Fruit fly (Drosophila melanogaster) whole organism, embryonic: ENCODE measurements around the gene CG14805.

Experiments
- Abd-B ChIP-seq: fragments of 200-800 bp; sonication (Bioruptor generic); optimal IDR thresholded peaks from 2 replicates; lab custom pipeline; 2018; ENCODE audit warnings: missing biosample characterization, mild to moderate bottlenecking, missing genetic modification characterization, moderate library complexity
- Ada2b ChIP-seq: fragments of 200-800 bp; sonication (Bioruptor generic); IDR thresholded peaks from 2 replicates; pipeline ENCODE4 v1.3.6; 2022; ENCODE audit warnings: missing biosample characterization, missing genetic modification characterization
- CG10431 ChIP-seq: fragments of 200-800 bp; sonication (Bioruptor generic); optimal IDR thresholded peaks from 3 replicates; lab custom pipeline; 2018; ENCODE audit warnings: missing biosample characterization, mild to moderate bottlenecking, missing genetic modification characterization
- CG10654 ChIP-seq: fragments of 200-800 bp; sonication (Bioruptor generic); optimal IDR thresholded peaks from 2 replicates; lab custom pipeline; 2016; ENCODE audit warnings: missing biosample characterization, missing genetic modification characterization
- CG11093 ChIP-seq: fragments of 200-800 bp; sonication (Bioruptor generic); IDR thresholded peaks from 3 replicates; pipeline ENCODE4 v1.3.6; 2022; ENCODE audit warnings: missing biosample characterization, missing genetic modification characterization
- CG11695 ChIP-seq: fragments of 200-800 bp; sonication (Bioruptor generic); IDR thresholded peaks from 3 replicates; pipeline ENCODE4 v1.3.6; 2022; ENCODE audit warnings: missing biosample characterization, missing genetic modification characterization
- CG12299 ChIP-seq: fragments of 200-800 bp; sonication (Bioruptor generic); optimal IDR thresholded peaks from 2 replicates; lab custom pipeline; 2018; ENCODE audit warnings: missing biosample characterization, mild to moderate bottlenecking, missing genetic modification characterization
- CG14014 ChIP-seq: fragments of 200-800 bp; sonication (Bioruptor generic); IDR thresholded peaks from 2 replicates; pipeline ENCODE4 v1.3.6; 2022; ENCODE audit warnings: missing biosample characterization, missing genetic modification characterization
- CG15601 ChIP-seq: fragments of 200-800 bp; sonication (Bioruptor generic); optimal IDR thresholded peaks from 3 replicates; lab custom pipeline; 2019; ENCODE audit warnings: missing biosample characterization, mild to moderate bottlenecking, missing genetic modification characterization, moderate library complexity
- CG17802 ChIP-seq: fragments of 200-800 bp; sonication (Bioruptor generic); optimal IDR thresholded peaks from 2 replicates; lab custom pipeline; 2018; ENCODE audit warnings: missing biosample characterization, mild to moderate bottlenecking, missing genetic modification characterization, moderate library complexity
- CG18262 ChIP-seq: fragments of 200-800 bp; optimal IDR thresholded peaks from 3 replicates; lab custom pipeline; 2019; ENCODE audit warnings: missing biosample characterization, mild to moderate bottlenecking, missing genetic modification characterization, moderate library complexity
- CG2120 ChIP-seq: fragments of 200-800 bp; sonication (Bioruptor generic); optimal IDR thresholded peaks from 3 replicates; lab custom pipeline; 2016; ENCODE audit warnings: missing biosample characterization, missing genetic modification characterization
- CG31365 ChIP-seq: fragments of 200-800 bp; sonication (Bioruptor generic); optimal IDR thresholded peaks from 2 replicates; lab custom pipeline; 2018; ENCODE audit warnings: missing biosample characterization, mild to moderate bottlenecking, missing genetic modification characterization
- CG3407 ChIP-seq: fragments of 200-800 bp; sonication (Bioruptor generic); optimal IDR thresholded peaks from 2 replicates; lab custom pipeline; 2018; ENCODE audit warnings: missing biosample characterization, mild to moderate bottlenecking, missing genetic modification characterization
- CG4282 ChIP-seq: fragments of 200-800 bp; sonication (Bioruptor generic); optimal IDR thresholded peaks from 2 replicates; lab custom pipeline; 2016; ENCODE audit warnings: missing biosample characterization, missing genetic modification characterization
- CG8359 ChIP-seq: fragments of 200-800 bp; sonication (Bioruptor generic); optimal IDR thresholded peaks from 2 replicates; lab custom pipeline; 2017; ENCODE audit warnings: missing biosample characterization, mild to moderate bottlenecking, missing genetic modification characterization, borderline replicate concordance
- CG9215 ChIP-seq: fragments of 200-800 bp; sonication (Bioruptor generic); IDR thresholded peaks from 2 replicates; pipeline ENCODE4 v1.3.6; 2022; ENCODE audit warnings: missing biosample characterization, missing genetic modification characterization
- CG9609 ChIP-seq: fragments of 200-800 bp; sonication (Bioruptor generic); optimal IDR thresholded peaks from 3 replicates; lab custom pipeline; 2016; ENCODE audit warnings: missing biosample characterization, missing genetic modification characterization
- CrebB ChIP-seq: fragments of 200-800 bp; sonication (Bioruptor generic); optimal IDR thresholded peaks from 3 replicates; lab custom pipeline; 2018; ENCODE audit warnings: missing biosample characterization, mild to moderate bottlenecking, missing genetic modification characterization
- Dek ChIP-seq: fragments of 200-800 bp; sonication (Bioruptor generic); optimal IDR thresholded peaks from 3 replicates; lab custom pipeline; 2019; ENCODE audit warnings: missing biosample characterization, mild to moderate bottlenecking, missing genetic modification characterization, moderate library complexity
- Fer1 ChIP-seq: fragments of 200-800 bp; sonication (Bioruptor generic); optimal IDR thresholded peaks from 2 replicates; lab custom pipeline; 2017; ENCODE audit warnings: missing biosample characterization, mild to moderate bottlenecking, missing genetic modification characterization
- Jarid2 ChIP-seq: fragments of 200-800 bp; sonication (Bioruptor generic); optimal IDR thresholded peaks from 3 replicates; lab custom pipeline; 2017; ENCODE audit warnings: mild to moderate bottlenecking, missing biosample characterization, missing genetic modification reagents, missing genetic modification characterization
- Lhr ChIP-seq: fragments of 200-800 bp; sonication (Bioruptor generic); optimal IDR thresholded peaks from 3 replicates; lab custom pipeline; 2017; ENCODE audit warnings: mild to moderate bottlenecking, missing biosample characterization, missing genetic modification reagents, missing genetic modification characterization
- Lim3 ChIP-seq: fragments of 200-800 bp; sonication (Bioruptor generic); IDR thresholded peaks from 2 replicates; pipeline ENCODE4 v1.3.6; 2022; ENCODE audit warnings: missing biosample characterization, missing genetic modification characterization
- Poxn ChIP-seq: fragments of 200-800 bp; sonication (Bioruptor generic); IDR thresholded peaks from 2 replicates; pipeline ENCODE4 v1.3.6; 2022; ENCODE audit warnings: missing biosample characterization, missing genetic modification characterization
- Sry-β ChIP-seq: fragments of 200-800 bp; sonication (Bioruptor generic); optimal IDR thresholded peaks from 2 replicates; lab custom pipeline; 2018; ENCODE audit warnings: missing biosample characterization, mild to moderate bottlenecking, missing genetic modification characterization, moderate library complexity
- Ssrp ChIP-seq: fragments of 200-800 bp; sonication (Bioruptor generic); optimal IDR thresholded peaks from 2 replicates; lab custom pipeline; 2018; ENCODE audit warnings: missing biosample characterization, mild to moderate bottlenecking, missing genetic modification characterization, moderate library complexity
- Stat92E ChIP-seq, 3 experiments: fragments of >200 bp in 2 of 3; fragments of 200-800 bp in 1 of 3; sonication (Bioruptor generic) in 1 of 3; optimal IDR thresholded peaks; 2 replicates each; lab custom pipeline; 2017 to 2019; ENCODE audit warnings: missing biosample characterization in 3 of 3, missing genetic modification characterization in 3 of 3, mild to moderate bottlenecking in 1 of 3, moderate library complexity in 1 of 3
- Xrp1 ChIP-seq: fragments of 200-800 bp; sonication (Bioruptor generic); IDR thresholded peaks from 2 replicates; pipeline ENCODE4 v1.3.6; 2022; ENCODE audit warnings: missing biosample characterization, missing genetic modification characterization
- al ChIP-seq: fragments of 200-800 bp; sonication (Bioruptor generic); IDR thresholded peaks from 2 replicates; pipeline ENCODE4 v1.3.6; 2022; ENCODE audit warnings: missing biosample characterization, missing genetic modification characterization
- ap ChIP-seq: fragments of 200-800 bp; sonication (Bioruptor generic); IDR thresholded peaks from 2 replicates; pipeline ENCODE4 v1.3.6; 2022; ENCODE audit warnings: missing biosample characterization, missing genetic modification characterization
- ato ChIP-seq: fragments of 200-800 bp; sonication (Bioruptor generic); IDR thresholded peaks from 2 replicates; pipeline ENCODE4 v1.3.6; 2022; ENCODE audit warnings: missing biosample characterization, missing genetic modification characterization; ENCODE audit not compliant: partially characterized antibody
- crc ChIP-seq: fragments of 200-800 bp; sonication (Bioruptor generic); optimal IDR thresholded peaks from 2 replicates; lab custom pipeline; 2016; ENCODE audit warnings: missing biosample characterization, missing genetic modification characterization
- cwo ChIP-seq: fragments of 200-800 bp; sonication (Bioruptor generic); optimal IDR thresholded peaks from 3 replicates; lab custom pipeline; 2017; ENCODE audit warnings: missing biosample characterization, missing genetic modification characterization, mild to moderate bottlenecking, moderate library complexity, missing genetic modification reagents
- dmrt11E ChIP-seq: fragments of 200-800 bp; sonication (Bioruptor generic); optimal IDR thresholded peaks from 3 replicates; lab custom pipeline; 2018; ENCODE audit warnings: missing biosample characterization, mild to moderate bottlenecking, missing genetic modification characterization, moderate library complexity
- fd96Cb ChIP-seq: fragments of 200-800 bp; sonication (Bioruptor generic); optimal IDR thresholded peaks from 2 replicates; lab custom pipeline; 2018; ENCODE audit warnings: missing biosample characterization, mild to moderate bottlenecking, missing genetic modification characterization, moderate library complexity
- gt ChIP-seq: fragments of 200-800 bp; sonication (Bioruptor generic); IDR thresholded peaks from 2 replicates; pipeline ENCODE4 v1.3.6; 2022; ENCODE audit warnings: missing biosample characterization, missing genetic modification characterization
- jing ChIP-seq: fragments of 200-800 bp; sonication (Bioruptor generic); optimal IDR thresholded peaks from 2 replicates; lab custom pipeline; 2018; ENCODE audit warnings: missing biosample characterization, mild to moderate bottlenecking, missing genetic modification characterization
- kni ChIP-seq: fragments of 200-800 bp; sonication (Bioruptor generic); optimal IDR thresholded peaks from 3 replicates; lab custom pipeline; 2017; ENCODE audit warnings: mild to moderate bottlenecking, missing biosample characterization, missing genetic modification reagents, missing genetic modification characterization
- mirr ChIP-seq: fragments of 200-800 bp; sonication (Bioruptor generic); optimal IDR thresholded peaks from 3 replicates; lab custom pipeline; 2018; ENCODE audit warnings: missing biosample characterization, mild to moderate bottlenecking, missing genetic modification characterization
- mld ChIP-seq: fragments of 200-800 bp; sonication (Bioruptor generic); IDR thresholded peaks from 3 replicates; pipeline ENCODE4 v1.3.6; 2022; ENCODE audit warnings: missing biosample characterization, missing genetic modification characterization; ENCODE audit not compliant: partially characterized antibody
- nau ChIP-seq: fragments of 200-800 bp; sonication (Bioruptor generic); optimal IDR thresholded peaks from 3 replicates; lab custom pipeline; 2017; ENCODE audit warnings: missing biosample characterization, mild to moderate bottlenecking, missing genetic modification characterization, missing genetic modification reagents
- pros ChIP-seq: fragments of 200-800 bp; sonication (Bioruptor generic); optimal IDR thresholded peaks from 3 replicates; lab custom pipeline; 2019; ENCODE audit warnings: missing biosample characterization, mild to moderate bottlenecking, missing genetic modification characterization, moderate library complexity
- run ChIP-seq: fragments of 200-800 bp; sonication (Bioruptor generic); optimal IDR thresholded peaks from 3 replicates; lab custom pipeline; 2018; ENCODE audit warnings: missing biosample characterization, mild to moderate bottlenecking, missing genetic modification characterization
- sens-2 ChIP-seq: fragments of 200-800 bp; sonication (Bioruptor generic); IDR thresholded peaks from 2 replicates; pipeline ENCODE4 v1.3.6; 2022; ENCODE audit warnings: missing biosample characterization, missing genetic modification characterization
- slbo ChIP-seq: fragments of 200-800 bp; sonication (Bioruptor generic); IDR thresholded peaks from 2 replicates; pipeline ENCODE4 v1.3.6; 2022; ENCODE audit warnings: missing biosample characterization, missing genetic modification characterization
- ttk ChIP-seq: fragments of 200-800 bp; sonication (Bioruptor generic); IDR thresholded peaks from 2 replicates; pipeline ENCODE4 v2.1.2; 2022; ENCODE audit warnings: missing biosample characterization, missing genetic modification characterization
- unpg ChIP-seq: fragments of 200-800 bp; sonication (Bioruptor generic); optimal IDR thresholded peaks from 3 replicates; lab custom pipeline; 2018; ENCODE audit warnings: missing biosample characterization, mild to moderate bottlenecking, missing genetic modification characterization, moderate library complexity
- vnd ChIP-seq: fragments of 200-800 bp; sonication (Bioruptor generic); IDR thresholded peaks from 3 replicates; pipeline ENCODE4 v1.3.6; 2022; ENCODE audit warnings: missing biosample characterization, missing genetic modification characterization; ENCODE audit not compliant: partially characterized antibody

CG14805 gene

DNA sequence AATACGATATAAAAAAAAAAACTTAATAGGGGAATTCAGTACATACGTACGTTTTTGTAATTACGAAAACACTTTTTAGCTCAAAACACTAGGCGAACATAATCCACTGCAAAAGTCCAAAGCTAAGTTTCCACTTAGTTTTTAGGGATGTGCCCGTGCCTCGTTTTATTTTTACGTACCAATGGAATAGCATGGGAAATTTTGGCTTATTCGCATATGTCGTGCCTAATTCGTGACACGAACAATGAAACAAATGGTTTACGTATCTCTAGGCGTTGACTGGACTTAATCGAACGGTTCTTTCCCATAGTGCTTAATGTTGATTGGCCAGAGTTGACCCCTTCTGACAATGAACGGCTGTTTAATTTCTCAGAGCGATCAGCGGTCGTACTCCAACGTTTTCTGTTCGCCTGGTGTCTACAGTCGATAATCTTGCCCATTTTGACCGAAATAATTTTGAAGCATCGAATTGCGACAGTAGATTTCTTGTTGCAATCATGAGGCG is 2.5 kb downstream of the CG14805 start, which contains the start of gene CG14818 (continued):
- TF ChIP-seq CG18262 (tag; lab: Kevin White, UChicago) (peak; percentile 19), mirr (GFP tag; lab: Kevin White, UChicago) (peak; percentile 21), Jarid2 (GFP tag; lab: Kevin White, UChicago) (no peak), CG15601 (tag; lab: Kevin White, UChicago) (peak; percentile 15), CG14014 (no peak), CG8359 (GFP tag; lab: Kevin White, UChicago) (no peak), Dek (tag; lab: Kevin White, UChicago) (peak; percentile 29), slbo (GFP tag; lab: Robert Waterston, UW) (peak; percentile 77), CG10431 (GFP tag; lab: Kevin White, UChicago) (no peak), Xrp1 (GFP tag; lab: Robert Waterston, UW) (peak; percentile 68), Sry-β (GFP tag; lab: Kevin White, UChicago) (peak; percentile 24), mld (peak; percentile 57; the same call in 1 of the 3 replicates), CG9215 (GFP tag; lab: Robert Waterston, UW) (peak; percentile 65), CG4282 (GFP tag; lab: Kevin White, UChicago) (no peak), kni (GFP tag; lab: Kevin White, UChicago) (no peak), CG9609 (GFP tag; lab: Kevin White, UChicago) (peak; percentile 64), ttk (GFP tag; lab: Robert Waterston, UW) (0 out of 2 replicates have a peak, but pooled peaks have one; percentile 19), gt (GFP tag; lab: Robert Waterston, UW) (no peak), vnd (GFP tag; lab: Robert Waterston, UW) (peak; percentile 84), run (tag; lab: Kevin White, UChicago) (no peak), CG2120 (peak; percentile 67), CG12299 (tag; lab: Kevin White, UChicago) (peak; percentile 39), ato (GFP tag; lab: Robert Waterston, UW) (peak; percentile 46; the same call in 1 of the 2 replicates), CG3407 (GFP tag; lab: Kevin White, UChicago) (no peak), CG11695 (GFP tag; lab: Robert Waterston, UW) (0 out of 3 replicates have a peak, but pooled peaks have one; percentile 40), Lhr (GFP tag; lab: Kevin White, UChicago) (peak; percentile 56), CG11093 (GFP tag; lab: Robert Waterston, UW) (0 out of 3 replicates have a peak, but pooled peaks have one; percentile 41), Fer1 (peak; percentile 31), cwo (GFP tag; lab: Kevin White, UChicago) (no peak), Ssrp (peak; percentile 24), jing (no peak), dmrt11E (tag; lab: Kevin White, UChicago) (peak; percentile 45), Stat92E (GFP tag; optimal IDR thresholded peaks at IDR 0.05; lab: Kevin White, UChicago) (no peak), crc (GFP tag; lab: Kevin White, UChicago) (peak; percentile 50), CG17802 (tag; lab: Kevin White, UChicago) (peak; percentile 23), Abd-B (GFP tag; lab: Kevin White, UChicago) (peak; percentile 79), pros (GFP tag; lab: Kevin White, UChicago) (no peak), Ada2b (GFP tag; lab: Robert Waterston, UW) (peak; percentile 60), Lim3 (GFP tag; lab: Robert Waterston, UW) (no peak), sens-2 (GFP tag; lab: Robert Waterston, UW) (peak; percentile 40; the same call in 1 of the 2 replicates), CrebB (tag; lab: Kevin White, UChicago) (no peak), nau (no peak), ap (GFP tag; lab: Robert Waterston, UW) (0 out of 2 replicates have a peak, but pooled peaks have one; percentile 9), Poxn (GFP tag; lab: Robert Waterston, UW) (no peak), unpg (GFP tag; lab: Kevin White, UChicago) (peak; percentile 60), al (peak; percentile 60; the same call in 1 of the 2 replicates), CG10654 (GFP tag; lab: Kevin White, UChicago) (peak; percentile 55), CG31365 (tag; lab: Kevin White, UChicago) (no peak), fd96Cb (tag; lab: Kevin White, UChicago) (peak; percentile 56)
